Fruit fly (Drosophila melanogaster) whole organism, prepupa: ENCODE results near the gene CG31468.

ENCODE experiments used
- CG10669 ChIP-seq: fragments of 200-800 bp; sonication (Bioruptor generic); optimal IDR thresholded peaks from 3 replicates; lab custom pipeline; 2018; ENCODE audit warnings: missing biosample characterization, mild to moderate bottlenecking, missing genetic modification characterization, moderate library complexity
- CG11294 ChIP-seq: fragments of 200-800 bp; sonication (Bioruptor generic); IDR thresholded peaks from 2 replicates; pipeline ENCODE4 v1.3.6; 2022; ENCODE audit warnings: missing biosample characterization, missing genetic modification characterization
- CG34406 ChIP-seq: fragments of 200-800 bp; sonication (Bioruptor generic); optimal IDR thresholded peaks from 3 replicates; lab custom pipeline; 2016; ENCODE audit warnings: missing biosample characterization, missing genetic modification characterization
- CG6792 ChIP-seq: fragments of 200-800 bp; sonication (Bioruptor generic); optimal IDR thresholded peaks from 3 replicates; lab custom pipeline; 2016; ENCODE audit warnings: missing biosample characterization, missing genetic modification characterization
- CG8119 ChIP-seq: fragments of 200-800 bp; sonication (Bioruptor generic); IDR thresholded peaks from 3 replicates; pipeline ENCODE4 v1.3.6; 2022; ENCODE audit warnings: missing biosample characterization, missing genetic modification characterization
- CG8319 ChIP-seq: fragments of 200-800 bp; sonication (Bioruptor generic); optimal IDR thresholded peaks from 3 replicates; lab custom pipeline; 2016; ENCODE audit warnings: missing biosample characterization, missing genetic modification characterization
- Eip75B ChIP-seq: fragments of 200-800 bp; sonication (Bioruptor generic); optimal IDR thresholded peaks from 3 replicates; lab custom pipeline; 2016; ENCODE audit warnings: missing biosample characterization, missing genetic modification characterization
- Eip93F ChIP-seq: fragments of 200-800 bp; sonication (Bioruptor generic); optimal IDR thresholded peaks from 2 replicates; lab custom pipeline; 2016; ENCODE audit warnings: missing biosample characterization, mild to moderate bottlenecking, missing genetic modification characterization
- Hr39 ChIP-seq: fragments of 200-800 bp; sonication (Bioruptor generic); optimal IDR thresholded peaks from 2 replicates; lab custom pipeline; 2016; ENCODE audit warnings: missing biosample characterization, missing genetic modification characterization
- Met ChIP-seq: fragments of 200-800 bp; sonication (Bioruptor generic); optimal IDR thresholded peaks from 3 replicates; lab custom pipeline; 2016; ENCODE audit warnings: missing biosample characterization, missing genetic modification characterization
- Smox ChIP-seq: fragments of 200-800 bp; sonication (Bioruptor generic); optimal IDR thresholded peaks from 3 replicates; lab custom pipeline; 2016; ENCODE audit warnings: missing biosample characterization, missing genetic modification characterization
- achi ChIP-seq: fragments of 200-800 bp; sonication (Bioruptor generic); optimal IDR thresholded peaks from 3 replicates; lab custom pipeline; 2016; ENCODE audit warnings: missing biosample characterization, missing genetic modification characterization
- cyc ChIP-seq: fragments of 200-800 bp; sonication (Bioruptor generic); optimal IDR thresholded peaks from 3 replicates; lab custom pipeline; 2016; ENCODE audit warnings: missing biosample characterization, missing genetic modification characterization
- dac ChIP-seq: fragments of 200-800 bp; sonication (Bioruptor generic); optimal IDR thresholded peaks from 2 replicates; lab custom pipeline; 2017; ENCODE audit warnings: missing biosample characterization, mild to moderate bottlenecking, missing genetic modification characterization
- fd85E ChIP-seq: fragments of 200-800 bp; sonication (Bioruptor generic); optimal IDR thresholded peaks from 3 replicates; lab custom pipeline; 2016; ENCODE audit warnings: missing biosample characterization, missing genetic modification characterization
- net ChIP-seq: fragments of 200-800 bp; sonication (Bioruptor generic); optimal IDR thresholded peaks from 3 replicates; lab custom pipeline; 2016; ENCODE audit warnings: missing biosample characterization, missing genetic modification characterization
- pdm3 ChIP-seq: fragments of 200-800 bp; sonication (Bioruptor generic); optimal IDR thresholded peaks from 3 replicates; lab custom pipeline; 2016; ENCODE audit warnings: missing biosample characterization, missing genetic modification characterization
- spab ChIP-seq: fragments of 200-800 bp; sonication (Bioruptor generic); optimal IDR thresholded peaks from 2 replicates; lab custom pipeline; 2017; ENCODE audit warnings: missing biosample characterization, mild to moderate bottlenecking, missing genetic modification characterization, missing genetic modification reagents
- svp ChIP-seq: fragments of 200-800 bp; sonication (Bioruptor generic); peaks from one replicate; lab custom pipeline; 2016; ENCODE audit warnings: missing biosample characterization, missing genetic modification characterization
- vri ChIP-seq: fragments of 200-800 bp; sonication (Bioruptor generic); optimal IDR thresholded peaks from 3 replicates; lab custom pipeline; 2016; ENCODE audit warnings: missing biosample characterization, mild to moderate bottlenecking, missing genetic modification characterization

CG31468 gene

DNA sequence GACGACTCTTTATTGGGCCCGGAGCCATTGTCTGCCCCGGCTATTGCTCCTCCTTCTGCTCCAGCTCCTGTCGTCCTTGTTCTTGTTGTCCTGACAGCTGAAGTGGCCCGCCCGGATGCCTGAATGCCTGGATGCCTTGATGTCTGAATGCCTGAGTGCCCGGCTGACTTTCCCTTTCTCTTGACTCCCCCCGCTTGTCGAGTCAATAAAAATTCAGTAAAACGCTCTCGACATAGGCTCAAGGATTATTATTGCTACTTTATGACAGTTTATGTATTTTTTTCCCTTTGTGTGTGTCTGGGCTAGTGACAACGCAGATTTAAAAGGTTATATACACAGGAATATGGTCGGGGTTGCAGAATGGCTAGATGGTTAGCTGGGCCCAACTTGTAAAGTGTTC, 50.3 kb downstream of the CG31468 start:
- no peak for TF ChIP-seq Eip93F (GFP tag; lab: Kevin White, UChicago)
- no peak for TF ChIP-seq CG8119 (GFP tag; lab: Robert Waterston, UW)
- no peak for TF ChIP-seq Smox
- no peak for TF ChIP-seq CG6792 (GFP tag; lab: Kevin White, UChicago)
- TF ChIP-seq net (GFP tag; lab: Kevin White, UChicago) = no peak
- TF ChIP-seq cyc (GFP tag; lab: Kevin White, UChicago) = no peak
- TF ChIP-seq spab (GFP tag; lab: Kevin White, UChicago) = no peak
- no peak for TF ChIP-seq CG11294 (GFP tag; lab: Robert Waterston, UW)
- TF ChIP-seq dac (GFP tag; lab: Kevin White, UChicago) = no peak
- TF ChIP-seq svp (GFP tag; lab: Kevin White, UChicago) = no peak
- no peak for TF ChIP-seq pdm3 (GFP tag; lab: Kevin White, UChicago)
- no peak for TF ChIP-seq CG34406
- no peak for TF ChIP-seq CG8319 (GFP tag; lab: Kevin White, UChicago)
- no peak for TF ChIP-seq vri
- no peak for TF ChIP-seq fd85E (GFP tag; lab: Kevin White, UChicago)
- TF ChIP-seq Met = no peak
- no peak for TF ChIP-seq CG10669 (GFP tag; lab: Kevin White, UChicago)
- no peak for TF ChIP-seq Hr39 (GFP tag; lab: Kevin White, UChicago)
- no peak for TF ChIP-seq Eip75B (GFP tag; lab: Kevin White, UChicago)
- no peak for TF ChIP-seq achi (GFP tag; lab: Kevin White, UChicago)
